Fruit fly (Drosophila melanogaster): ENCODE measurements around the gene Taf9.

Taf9 gene

dm6 chrX:17820252-17820651 lies 21.7 kb upstream of the Taf9 start (continued):
- TF ChIP-seq lola (GFP tag; optimal IDR thresholded peaks at IDR 0.05) (no peak), CG9609 (GFP tag; optimal IDR thresholded peaks at IDR 0.05) (no peak), bab2 (GFP tag; optimal IDR thresholded peaks at IDR 0.05) (peak; percentile 3), CG15601 (tag; optimal IDR thresholded peaks at IDR 0.05) (peak; percentile 49), H2.0 (GFP tag; IDR thresholded peaks at IDR 0.05) (0 out of 2 replicates have a peak, but pooled peaks have one; percentile 21), Abd-B (GFP tag; optimal IDR thresholded peaks at IDR 0.05) (peak; percentile 31), Aef1 (GFP tag; IDR thresholded peaks at IDR 0.05) (0 out of 3 replicates have a peak, but pooled peaks have one; percentile 16), HmgZ (tag; optimal IDR thresholded peaks at IDR 0.05) (peak; percentile 76), stwl (tag; optimal IDR thresholded peaks at IDR 0.05) (peak; percentile 31), nmo (GFP tag; optimal IDR thresholded peaks at IDR 0.05) (peak; percentile 44), Chrac-16 (GFP tag; optimal IDR thresholded peaks at IDR 0.05) (peak; percentile 27), CG9817 (tag; optimal IDR thresholded peaks at IDR 0.05) (peak; percentile 57), CG1602 (GFP tag; optimal IDR thresholded peaks at IDR 0.05) (peak; percentile 35), CG12942 (GFP tag; optimal IDR thresholded peaks at IDR 0.05) (peak; percentile 29), CG8290 (GFP tag; optimal IDR thresholded peaks at IDR 0.05) (peak; percentile 2), CG8290 (tag; optimal IDR thresholded peaks at IDR 0.05) (peak in 1 of 2 experiments; percentile 79), sd (tag; optimal IDR thresholded peaks at IDR 0.05) (peak; percentile 35), ash1 (GFP tag; optimal IDR thresholded peaks at IDR 0.05) (no peak), sens (GFP tag) (peak; percentile 62), Hr3 (GFP tag; optimal IDR thresholded peaks at IDR 0.05) (peak; percentile 19), CG9215 (GFP tag; IDR thresholded peaks at IDR 0.05) (no peak; the same call in 1 of the 2 replicates), Dad (GFP tag; optimal IDR thresholded peaks at IDR 0.05) (no peak), gem (tag; optimal IDR thresholded peaks at IDR 0.05) (peak; percentile 35), NFAT (GFP tag; IDR thresholded peaks at IDR 0.05) (peak; percentile 48), CG13894 (tag; optimal IDR thresholded peaks at IDR 0.05) (no peak), CG3847 (GFP tag; IDR thresholded peaks at IDR 0.05) (peak; percentile 30), CG12104 (GFP tag; optimal IDR thresholded peaks at IDR 0.05) (no peak), dysf (GFP tag; IDR thresholded peaks at IDR 0.05) (peak; percentile 42; the same call in 1 of the 3 replicates), Bgb (GFP tag; IDR thresholded peaks at IDR 0.05; ENCODE audit: partially characterized antibody) (peak; percentile 56), pzg (GFP tag; optimal IDR thresholded peaks at IDR 0.05) (peak; percentile 17), Meics (GFP tag; optimal IDR thresholded peaks at IDR 0.05) (no peak), CG30403 (GFP tag; optimal IDR thresholded peaks at IDR 0.05) (peak; percentile 42), Usf (GFP tag; optimal IDR thresholded peaks at IDR 0.05) (no peak), yki (optimal IDR thresholded peaks at IDR 0.05) (no peak), grau (tag; optimal IDR thresholded peaks at IDR 0.05) (peak; percentile 43)

DNA sequence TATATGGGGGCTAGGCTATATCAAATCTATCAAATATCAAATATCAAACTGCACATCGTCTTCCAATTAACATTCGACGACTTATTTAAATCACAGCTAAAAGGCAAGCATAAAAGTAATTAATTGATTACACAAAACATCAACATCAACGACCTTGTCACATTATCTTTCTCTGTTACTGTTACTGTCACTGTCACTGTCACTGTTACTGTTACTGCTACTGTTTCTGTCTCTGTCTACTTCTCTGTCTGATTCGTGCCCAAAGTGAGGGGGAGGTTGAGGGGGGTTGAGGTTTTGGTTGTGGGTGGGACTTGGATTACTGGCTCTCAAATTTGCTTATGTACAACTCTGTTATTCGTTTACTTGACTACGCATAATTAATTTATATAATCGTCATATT lies 20.5 kb upstream of the Taf9 start:
- TF ChIP-seq CG10209 (GFP tag; optimal IDR thresholded peaks at IDR 0.05) (no peak), sr (GFP tag; IDR thresholded peaks at IDR 0.05) (peak; percentile 35; the same call in 1 of the 3 replicates), crol (GFP tag; IDR thresholded peaks at IDR 0.05) (peak; percentile 94), sima (GFP tag; optimal IDR thresholded peaks at IDR 0.05) (no peak), HmgZ (tag; optimal IDR thresholded peaks at IDR 0.05) (peak; percentile 16), Scr (GFP tag; IDR thresholded peaks at IDR 0.05; ENCODE audit: partially characterized antibody) (peak; percentile 16; the same call in 1 of the 2 replicates), CG7928 (GFP tag; optimal IDR thresholded peaks at IDR 0.05) (no peak), nau (GFP tag; optimal IDR thresholded peaks at IDR 0.05) (no peak), CoRest (tag; optimal IDR thresholded peaks at IDR 0.05) (no peak), Lpt (GFP tag; optimal IDR thresholded peaks at IDR 0.05) (no peak), mirr (GFP tag; optimal IDR thresholded peaks at IDR 0.05) (peak; percentile 66), pzg (GFP tag; optimal IDR thresholded peaks at IDR 0.05) (no peak), dpn (GFP tag; optimal IDR thresholded peaks at IDR 0.05) (no peak), gt (GFP tag; IDR thresholded peaks at IDR 0.05) (no peak), CG1832 (GFP tag; optimal IDR thresholded peaks at IDR 0.05) (peak; percentile 69), CG3407 (GFP tag; optimal IDR thresholded peaks at IDR 0.05) (no peak), CG31441 (GFP tag; IDR thresholded peaks at IDR 0.05) (peak; percentile 34; the same call in 1 of the 2 replicates), chinmo (GFP tag; IDR thresholded peaks at IDR 0.05; ENCODE audit: partially characterized antibody) (0 out of 4 replicates have a peak, but pooled peaks have one; percentile 35), Nf-YB (GFP tag; optimal IDR thresholded peaks at IDR 0.05) (peak; percentile 66), CG2889 (GFP tag; IDR thresholded peaks at IDR 0.05) (no peak)

Data from whole organism, embryonic.